Worm (Caenorhabditis elegans) whole organism, L1 larva: ENCODE measurements around the gene F28H6.7.

Experiments used
- C04F5.9 ChIP-seq: sonication (generic microtip); optimal IDR thresholded peaks from 2 replicates; lab custom pipeline; 2016; ENCODE audit warnings: missing genetic modification characterization, missing compliant biosample characterization
- C16A3.4 ChIP-seq: fragments of 150-350 bp; optimal IDR thresholded peaks from 2 replicates; lab custom pipeline; 2014; ENCODE audit warnings: missing biosample characterization, missing genetic modification characterization
- F16B12.6 ChIP-seq: fragments of 150-350 bp; optimal IDR thresholded peaks from 2 replicates; lab custom pipeline; 2014; ENCODE audit warnings: missing biosample characterization, missing genetic modification characterization
- Y116A8C.19 ChIP-seq: sonication (generic microtip); optimal IDR thresholded peaks from 2 replicates; lab custom pipeline; 2016; ENCODE audit warnings: missing compliant biosample characterization, missing genetic modification characterization, borderline replicate concordance
- aha-1 ChIP-seq: fragments of 150-350 bp; optimal IDR thresholded peaks from 2 replicates; lab custom pipeline; 2014; ENCODE audit warnings: missing biosample characterization, missing genetic modification characterization
- alr-1 ChIP-seq: fragments of 200-800 bp; sonication (Bioruptor generic); optimal IDR thresholded peaks from 2 replicates; lab custom pipeline; 2018; ENCODE audit warnings: borderline replicate concordance, mild to moderate bottlenecking, missing genetic modification characterization, missing compliant biosample characterization
- aly-2 ChIP-seq: fragments of 150-350 bp; optimal IDR thresholded peaks from 2 replicates; lab custom pipeline; 2014; ENCODE audit warnings: missing biosample characterization, missing genetic modification characterization
- ama-1 ChIP-seq: fragments of 150-350 bp; optimal IDR thresholded peaks from 2 replicates; lab custom pipeline; 2014
- blmp-1 ChIP-seq: fragments of 150-350 bp; optimal IDR thresholded peaks from 2 replicates; lab custom pipeline; 2014; ENCODE audit warnings: missing biosample characterization, missing genetic modification characterization
- ceh-63 ChIP-seq: fragments of 200-800 bp; sonication (Bioruptor generic); optimal IDR thresholded peaks from 2 replicates; lab custom pipeline; 2018; ENCODE audit warnings: mild to moderate bottlenecking, missing genetic modification characterization, missing compliant biosample characterization
- ceh-82 ChIP-seq, 3 experiments: fragments of 150-350 bp in 1 of 3; sonication (generic microtip) in 2 of 3; optimal IDR thresholded peaks; 2 replicates each; lab custom pipeline; 2014 to 2017; ENCODE audit warnings: missing biosample characterization in 3 of 3, missing genetic modification characterization in 3 of 3
- ceh-90 ChIP-seq: sonication (generic microtip); optimal IDR thresholded peaks from 2 replicates; lab custom pipeline; 2016; ENCODE audit warnings: missing genetic modification characterization, missing compliant biosample characterization
- ces-1 ChIP-seq: fragments of 150-350 bp; optimal IDR thresholded peaks from 2 replicates; lab custom pipeline; 2014; ENCODE audit warnings: missing biosample characterization, missing genetic modification reagents, missing genetic modification characterization
- egl-13 ChIP-seq: sonication (generic microtip); optimal IDR thresholded peaks from 2 replicates; lab custom pipeline; 2016; ENCODE audit warnings: missing genotype, missing genetic modification reagents, missing genetic modification characterization, missing compliant biosample characterization
- egl-27 ChIP-seq, 2 experiments: fragments of 150-350 bp in 1 of 2; sonication (generic microtip); optimal IDR thresholded peaks; 3 replicates each; lab custom pipeline; 2017 to 2018; ENCODE audit warnings: missing biosample characterization in 2 of 2, missing genetic modification characterization in 2 of 2, missing genetic modification reagents in 2 of 2
- elt-2 ChIP-seq: sonication (generic microtip); optimal IDR thresholded peaks from 2 replicates; lab custom pipeline; 2016; ENCODE audit warnings: missing genetic modification characterization, mild to moderate bottlenecking, inconsistent platforms, missing compliant biosample characterization, missing genetic modification reagents
- hlh-17 ChIP-seq: fragments of 200-800 bp; sonication (Bioruptor generic); optimal IDR thresholded peaks from 2 replicates; lab custom pipeline; 2018; ENCODE audit warnings: missing genetic modification characterization, mild to moderate bottlenecking, missing compliant biosample characterization, moderate library complexity, borderline replicate concordance
- hlh-4 ChIP-seq: sonication (generic microtip); optimal IDR thresholded peaks from 2 replicates; lab custom pipeline; 2016; ENCODE audit warnings: mild to moderate bottlenecking, missing genetic modification characterization, missing compliant biosample characterization
- hpl-2 ChIP-seq: fragments of 150-350 bp; optimal IDR thresholded peaks from 2 replicates; lab custom pipeline; 2014; ENCODE audit warnings: missing biosample characterization, missing genetic modification reagents, missing genetic modification characterization
- irx-1 ChIP-seq: sonication (generic microtip); optimal IDR thresholded peaks from 2 replicates; lab custom pipeline; 2016; ENCODE audit warnings: missing genetic modification characterization, missing compliant biosample characterization
- isw-1 ChIP-seq: fragments of 200-800 bp; sonication (Bioruptor generic); IDR thresholded peaks from 2 replicates; pipeline ENCODE4 v1.3.6; 2022; ENCODE audit warnings: missing genetic modification characterization, missing compliant biosample characterization
- jun-1 ChIP-seq: fragments of 150-350 bp; optimal IDR thresholded peaks from 2 replicates; lab custom pipeline; 2014; ENCODE audit warnings: missing biosample characterization, missing genetic modification reagents, missing genetic modification characterization
- lin-13 ChIP-seq: fragments of 150-350 bp; optimal IDR thresholded peaks from 2 replicates; lab custom pipeline; 2014; ENCODE audit warnings: missing biosample characterization, missing genetic modification reagents, missing genetic modification characterization
- lin-14 ChIP-seq: fragments of 200-800 bp; sonication (Bioruptor generic); optimal IDR thresholded peaks from 2 replicates; lab custom pipeline; 2018; ENCODE audit warnings: mild to moderate bottlenecking, missing genetic modification characterization, moderate library complexity, missing compliant biosample characterization
- lin-35 ChIP-seq, 2 experiments: fragments of 150-350 bp; optimal IDR thresholded peaks; 2 replicates each; lab custom pipeline; 2014; ENCODE audit warnings: missing biosample characterization in 2 of 2, missing genetic modification characterization in 2 of 2, missing genetic modification reagents in 2 of 2
- lin-39 ChIP-seq: fragments of 150-350 bp; optimal IDR thresholded peaks from 2 replicates; lab custom pipeline; 2014; ENCODE audit warnings: missing biosample characterization, missing genetic modification reagents, missing genetic modification characterization
- lsy-2 ChIP-seq, 2 experiments: fragments of 150-350 bp; optimal IDR thresholded peaks; 2 replicates each; lab custom pipeline; 2014; ENCODE audit warnings: missing biosample characterization in 2 of 2, missing genetic modification characterization in 2 of 2
- mab-9 ChIP-seq: fragments of 200-800 bp; sonication (Bioruptor generic); IDR thresholded peaks from 2 replicates; pipeline ENCODE4 v1.3.6; 2022; ENCODE audit warnings: missing genetic modification reagents, missing genetic modification characterization, missing compliant biosample characterization
- mdl-1 ChIP-seq, 2 experiments: fragments of 150-350 bp; optimal IDR thresholded peaks; 2 replicates each; lab custom pipeline; 2014 to 2017; ENCODE audit warnings: missing biosample characterization in 2 of 2, missing genetic modification characterization in 2 of 2, inconsistent platforms in 1 of 2
- nhr-12 ChIP-seq: sonication (generic microtip); optimal IDR thresholded peaks from 2 replicates; lab custom pipeline; 2017; ENCODE audit warnings: missing biosample characterization, missing genetic modification characterization
- nhr-20 ChIP-seq: sonication (generic microtip); optimal IDR thresholded peaks from 2 replicates; lab custom pipeline; 2016; ENCODE audit warnings: mild to moderate bottlenecking, missing genetic modification characterization, missing compliant biosample characterization
- nhr-237 ChIP-seq: fragments of 150-350 bp; optimal IDR thresholded peaks from 2 replicates; lab custom pipeline; 2014; ENCODE audit warnings: missing biosample characterization, missing genetic modification characterization
- nhr-28 ChIP-seq: fragments of 150-350 bp; optimal IDR thresholded peaks from 2 replicates; lab custom pipeline; 2014; ENCODE audit warnings: missing biosample characterization, missing genetic modification characterization
- nhr-47 ChIP-seq: sonication (generic microtip); optimal IDR thresholded peaks from 2 replicates; lab custom pipeline; 2016; ENCODE audit warnings: mild to moderate bottlenecking, missing genetic modification characterization, moderate library complexity, missing compliant biosample characterization
- nhr-76 ChIP-seq: sonication (generic microtip); optimal IDR thresholded peaks from 2 replicates; lab custom pipeline; 2017; ENCODE audit warnings: missing biosample characterization, missing genetic modification characterization
- nhr-77 ChIP-seq: fragments of 150-350 bp; optimal IDR thresholded peaks from 2 replicates; lab custom pipeline; 2014; ENCODE audit warnings: missing biosample characterization, missing genetic modification characterization
- nhr-84 ChIP-seq: sonication (generic microtip); optimal IDR thresholded peaks from 2 replicates; lab custom pipeline; 2017; ENCODE audit warnings: missing biosample characterization, missing genetic modification characterization
- pag-3 ChIP-seq: sonication (generic microtip); optimal IDR thresholded peaks from 2 replicates; lab custom pipeline; 2017; ENCODE audit warnings: missing genetic modification characterization, mild to moderate bottlenecking, missing compliant biosample characterization, antibody characterized with exemption, borderline replicate concordance; ENCODE audit not compliant: insufficient read depth
- pqm-1 ChIP-seq: sonication (generic microtip); optimal IDR thresholded peaks from 3 replicates; lab custom pipeline; 2017; ENCODE audit warnings: missing biosample characterization, missing genetic modification characterization
- rnt-1 ChIP-seq: sonication (generic microtip); optimal IDR thresholded peaks from 2 replicates; lab custom pipeline; 2016; ENCODE audit warnings: mild to moderate bottlenecking, missing genetic modification characterization, moderate library complexity, missing compliant biosample characterization
- skn-1 ChIP-seq: fragments of 150-350 bp; optimal IDR thresholded peaks from 2 replicates; lab custom pipeline; 2014; ENCODE audit warnings: missing biosample characterization, missing genetic modification characterization
- snu-23 ChIP-seq: sonication (generic microtip); optimal IDR thresholded peaks from 2 replicates; lab custom pipeline; 2016; ENCODE audit warnings: missing genetic modification characterization, missing compliant biosample characterization
- sox-4 ChIP-seq: sonication (generic microtip); optimal IDR thresholded peaks from 2 replicates; lab custom pipeline; 2016; ENCODE audit warnings: missing genetic modification characterization, missing compliant biosample characterization
- sptf-1 ChIP-seq: fragments of 150-350 bp; optimal IDR thresholded peaks from 2 replicates; lab custom pipeline; 2014; ENCODE audit warnings: missing biosample characterization, missing genetic modification characterization
- swsn-7 ChIP-seq: sonication (generic microtip); optimal IDR thresholded peaks from 2 replicates; lab custom pipeline; 2016; ENCODE audit warnings: missing genetic modification characterization, missing compliant biosample characterization
- tlp-1 ChIP-seq: fragments of 150-350 bp; optimal IDR thresholded peaks from 2 replicates; lab custom pipeline; 2014; ENCODE audit warnings: missing biosample characterization, missing genetic modification characterization
- unc-130 ChIP-seq: fragments of 150-350 bp; optimal IDR thresholded peaks from 2 replicates; lab custom pipeline; 2017; ENCODE audit warnings: missing biosample characterization, missing genetic modification characterization, inconsistent platforms
- unc-30 ChIP-seq: sonication (generic microtip); optimal IDR thresholded peaks from 2 replicates; lab custom pipeline; 2017; ENCODE audit warnings: missing biosample characterization, missing genetic modification characterization
- unc-62 ChIP-seq: fragments of 150-350 bp; optimal IDR thresholded peaks from 2 replicates; lab custom pipeline; 2014; ENCODE audit warnings: missing biosample characterization, missing genetic modification reagents, missing genetic modification characterization
- unc-86 ChIP-seq: sonication (generic microtip); optimal IDR thresholded peaks from 2 replicates; lab custom pipeline; 2016; ENCODE audit warnings: missing genetic modification characterization, missing compliant biosample characterization
- vab-15 ChIP-seq: sonication (generic microtip); optimal IDR thresholded peaks from 2 replicates; lab custom pipeline; 2017; ENCODE audit warnings: missing genotype, mild to moderate bottlenecking, missing genetic modification characterization, missing compliant biosample characterization
- zag-1 ChIP-seq: fragments of 150-350 bp; optimal IDR thresholded peaks from 2 replicates; lab custom pipeline; 2014; ENCODE audit warnings: missing biosample characterization, missing genetic modification characterization
- zip-4 ChIP-seq: fragments of 200-800 bp; sonication (Bioruptor generic); optimal IDR thresholded peaks from 2 replicates; lab custom pipeline; 2018; ENCODE audit warnings: mild to moderate bottlenecking, missing genetic modification characterization, moderate library complexity, missing compliant biosample characterization
- ztf-4 ChIP-seq: fragments of 150-350 bp; optimal IDR thresholded peaks from 2 replicates; lab custom pipeline; 2014; ENCODE audit warnings: missing biosample characterization, missing genetic modification characterization

The F28H6.7 gene

DNA sequence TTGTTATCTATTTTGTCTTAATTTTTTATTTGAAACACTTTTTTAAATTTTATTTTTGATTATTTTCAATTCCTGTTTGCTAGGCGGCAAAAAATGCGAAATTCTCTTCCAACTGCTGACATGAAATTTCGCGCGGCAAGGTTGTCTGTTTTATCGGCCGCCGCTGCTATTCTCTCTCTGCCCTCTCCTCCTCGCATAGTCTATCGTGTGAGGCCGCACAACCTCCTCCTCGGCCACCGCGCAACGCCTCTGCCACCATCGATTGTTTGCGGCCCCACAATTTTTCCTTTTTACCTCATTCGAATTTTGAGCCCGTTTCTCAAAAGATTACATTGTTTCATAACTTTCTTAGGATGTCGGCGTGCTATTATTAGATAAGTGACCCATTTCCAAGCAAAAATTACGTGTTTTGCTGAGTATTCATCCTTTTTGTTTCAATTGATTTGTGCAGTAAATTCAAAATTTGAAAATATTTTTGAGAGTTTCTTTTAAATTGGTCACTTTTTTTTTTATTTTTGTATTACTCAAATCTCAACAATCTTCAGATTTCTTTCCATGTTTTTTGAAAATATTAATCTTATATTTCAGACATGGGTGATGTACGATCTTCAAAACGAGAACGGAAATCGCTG, 11.5 kb downstream of the F28H6.7 start, which contains the start of gene F28H6.4 (continued):
- no peak for TF ChIP-seq zag-1 (tag; lab: Kevin White, UChicago)
- peak; percentile 9 for TF ChIP-seq swsn-7
- TF ChIP-seq C04F5.9: no peak
- TF ChIP-seq hlh-4: no peak
- TF ChIP-seq elt-2 (tag; lab: Kevin White, UChicago): no peak
- peak; percentile 3 for TF ChIP-seq nhr-47 (tag; lab: Kevin White, UChicago)
- no peak for TF ChIP-seq ceh-63 (GFP tag; lab: Kevin White, UChicago)
- no peak for TF ChIP-seq egl-13 (tag; lab: Kevin White, UChicago)
- peak in 1 of 3 experiments; percentile 25 for TF ChIP-seq ceh-82 (tag; optimal IDR thresholded peaks at IDR 0.05; lab: Kevin White, UChicago)
- no peak for TF ChIP-seq pag-3 (tag; lab: Kevin White, UChicago)
- peak; percentile 8 for TF ChIP-seq skn-1
- TF ChIP-seq vab-15 (tag; lab: Kevin White, UChicago): no peak
- no peak for TF ChIP-seq jun-1
- TF ChIP-seq ama-1 (lab: Kevin White, UChicago): no peak
- TF ChIP-seq lin-13 (GFP tag; lab: Kevin White, UChicago): peak; percentile 4
- no peak for TF ChIP-seq nhr-77
- no peak for TF ChIP-seq aly-2
- TF ChIP-seq nhr-20: peak; percentile 12
- TF ChIP-seq lsy-2 (tag; optimal IDR thresholded peaks at IDR 0.05; lab: Kevin White, UChicago): no peak
- no peak for TF ChIP-seq unc-86 (tag; lab: Kevin White, UChicago)
- no peak for TF ChIP-seq nhr-12 (tag; lab: Kevin White, UChicago)
- TF ChIP-seq mdl-1 (tag; optimal IDR thresholded peaks at IDR 0.05; lab: Kevin White, UChicago): no peak
- TF ChIP-seq alr-1 (tag; lab: Kevin White, UChicago): no peak
- no peak for TF ChIP-seq unc-62 (GFP tag; lab: Kevin White, UChicago)
- no peak for TF ChIP-seq isw-1 (GFP tag; lab: Robert Waterston, UW)
- no peak for TF ChIP-seq hlh-17
- TF ChIP-seq ces-1: no peak
- no peak for TF ChIP-seq nhr-76 (tag; lab: Kevin White, UChicago)
- no peak for TF ChIP-seq C16A3.4 (tag; lab: Kevin White, UChicago)
- no peak for TF ChIP-seq hpl-2 (GFP tag; lab: Kevin White, UChicago)
- TF ChIP-seq Y116A8C.19 (tag; lab: Kevin White, UChicago): no peak
- TF ChIP-seq egl-27 (tag; optimal IDR thresholded peaks at IDR 0.05; lab: Kevin White, UChicago): no peak
- TF ChIP-seq sptf-1: no peak
- no peak for TF ChIP-seq irx-1 (tag; lab: Kevin White, UChicago)
- no peak for TF ChIP-seq nhr-28 (tag; lab: Kevin White, UChicago)
- no peak for TF ChIP-seq zip-4 (GFP tag; lab: Kevin White, UChicago)
- TF ChIP-seq sox-4 (tag; lab: Kevin White, UChicago): no peak
- no peak for TF ChIP-seq aha-1
- no peak for TF ChIP-seq pqm-1 (tag; lab: Kevin White, UChicago)
- peak; percentile 62 for TF ChIP-seq lin-14 (GFP tag; lab: Kevin White, UChicago)
- no peak for TF ChIP-seq unc-30 (tag; lab: Kevin White, UChicago)
- no peak for TF ChIP-seq mab-9 (GFP tag; lab: Robert Waterston, UW)
- peak in 1 of 2 experiments; percentile 22 for TF ChIP-seq lin-35 (GFP tag; optimal IDR thresholded peaks at IDR 0.05; lab: Kevin White, UChicago)
- no peak for TF ChIP-seq F16B12.6 (tag; lab: Kevin White, UChicago)
- TF ChIP-seq snu-23: peak; percentile 49
- TF ChIP-seq nhr-237: no peak
- TF ChIP-seq unc-130 (tag; lab: Kevin White, UChicago): no peak
- TF ChIP-seq rnt-1 (tag; lab: Kevin White, UChicago): peak; percentile 45
- TF ChIP-seq blmp-1 (tag; lab: Kevin White, UChicago): peak; percentile 2
- TF ChIP-seq lin-39 (tag; lab: Kevin White, UChicago): no peak
- no peak for TF ChIP-seq tlp-1
- TF ChIP-seq ztf-4 (tag; lab: Kevin White, UChicago): no peak
- TF ChIP-seq ceh-90 (tag; lab: Kevin White, UChicago): no peak
- TF ChIP-seq nhr-84: no peak
